Fruit fly (Drosophila melanogaster): ENCODE data around the gene B-H1.

dm6 chrX:17357443-17357842 lies 39.8 kb upstream of the B-H1 start:
- TF ChIP-seq EcR (GFP tag; optimal IDR thresholded peaks at IDR 0.05) (no peak), psq (optimal IDR thresholded peaks at IDR 0.05) (no peak), Dll (optimal IDR thresholded peaks at IDR 0.05) (no peak)

Measured in whole organism.